Worm (Caenorhabditis elegans) whole organism, L4 larva: ENCODE results near the gene heri-1.

Source experiments
- ceh-62 ChIP-seq: sonication (generic microtip); optimal IDR thresholded peaks from 2 replicates; lab custom pipeline; 2017; ENCODE audit warnings: missing biosample characterization, missing genetic modification characterization
- cey-2 ChIP-seq: sonication (generic microtip); optimal IDR thresholded peaks from 3 replicates; lab custom pipeline; 2017; ENCODE audit warnings: missing genetic modification characterization, mild to moderate bottlenecking, missing compliant biosample characterization, antibody characterized with exemption, borderline replicate concordance; ENCODE audit not compliant: insufficient read depth
- daf-12 ChIP-seq: fragments of 150-350 bp; optimal IDR thresholded peaks from 2 replicates; lab custom pipeline; 2014; ENCODE audit warnings: missing biosample characterization, missing genetic modification reagents, missing genetic modification characterization
- mdl-1 ChIP-seq, 2 experiments: fragments of 150-350 bp in 1 of 2; sonication (generic microtip) in 1 of 2; optimal IDR thresholded peaks; 2 replicates each; lab custom pipeline; 2014 to 2017; ENCODE audit warnings: missing biosample characterization in 2 of 2, missing genetic modification characterization in 2 of 2
- pqm-1 ChIP-seq: sonication (generic microtip); optimal IDR thresholded peaks from 2 replicates; lab custom pipeline; 2017; ENCODE audit warnings: missing biosample characterization, missing genetic modification characterization
- skn-1 ChIP-seq: fragments of 150-350 bp; optimal IDR thresholded peaks from 2 replicates; lab custom pipeline; 2014; ENCODE audit warnings: missing biosample characterization, missing genetic modification characterization
- snpc-4 ChIP-seq: fragments of 150-350 bp; optimal IDR thresholded peaks from 2 replicates; lab custom pipeline; 2014; ENCODE audit warnings: missing biosample characterization, missing genetic modification characterization
- ztf-7 ChIP-seq: fragments of 150-350 bp; optimal IDR thresholded peaks from 2 replicates; lab custom pipeline; 2014; ENCODE audit warnings: missing biosample characterization, missing genetic modification characterization

ce11 chrII:6061495-6061894 lies 51.5 kb downstream of the heri-1 start:
- TF ChIP-seq skn-1 (tag; lab: Kevin White, UChicago): no peak
- TF ChIP-seq mdl-1 (tag; optimal IDR thresholded peaks at IDR 0.05; lab: Kevin White, UChicago): no peak
- TF ChIP-seq ceh-62: no peak
- no peak for TF ChIP-seq snpc-4 (tag; lab: Kevin White, UChicago)
- TF ChIP-seq daf-12: no peak
- no peak for TF ChIP-seq pqm-1 (tag; lab: Kevin White, UChicago)
- TF ChIP-seq ztf-7 (tag; lab: Kevin White, UChicago): no peak
- TF ChIP-seq cey-2 (tag; lab: Kevin White, UChicago): no peak
